Worm (Caenorhabditis elegans): Measurements from ENCODE around the gene Y38C1AA.12.
A peak's percentile ranks its signal among the peaks of the same experiment; 100 is the strongest.

The Y38C1AA.12 gene

ce11 chrIV:179700-180099 lies 12.4 kb upstream of the Y38C1AA.12 start:
- TF ChIP-seq ceh-8 (GFP tag; optimal IDR thresholded peaks at IDR 0.05) (no peak), efl-1 (optimal IDR thresholded peaks at IDR 0.05) (no peak), efl-1 (GFP tag; optimal IDR thresholded peaks at IDR 0.05 in 1 of 2) (peak in 1 of 2 experiments; percentile 90)

DNA sequence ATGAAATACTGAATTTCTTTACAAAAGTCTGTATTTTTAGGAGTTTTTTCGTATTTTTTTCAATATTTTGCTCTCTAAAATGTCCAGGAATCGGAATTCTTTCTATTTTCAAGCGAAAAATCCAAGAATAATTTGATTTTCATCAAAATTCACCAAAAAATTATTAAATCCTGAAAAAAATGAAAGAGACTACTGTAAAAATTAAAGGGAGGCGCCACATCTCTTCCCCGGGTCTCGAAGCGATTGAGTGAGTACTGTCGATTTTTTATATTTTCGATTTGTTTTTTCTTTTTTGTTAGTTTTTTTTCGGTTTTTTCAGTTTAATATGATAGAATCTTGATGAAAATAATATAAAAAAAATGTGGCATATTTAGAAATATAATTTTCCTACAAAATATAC lies 8.5 kb upstream of the Y38C1AA.12 start:
- TF ChIP-seq nhr-76 (tag; optimal IDR thresholded peaks at IDR 0.05) (no peak), snu-23 (GFP tag; optimal IDR thresholded peaks at IDR 0.05) (no peak), Y116A8C.19 (tag; optimal IDR thresholded peaks at IDR 0.05; ENCODE audit: borderline replicate concordance) (no peak), snpc-4 (tag; optimal IDR thresholded peaks at IDR 0.05) (no peak), hlh-17 (GFP tag; optimal IDR thresholded peaks at IDR 0.05; ENCODE audit: borderline replicate concordance) (no peak), ama-1 (optimal IDR thresholded peaks at IDR 0.05) (no peak), lin-14 (GFP tag; optimal IDR thresholded peaks at IDR 0.05) (no peak), dpl-1 (GFP tag; optimal IDR thresholded peaks at IDR 0.05) (no peak), F16B12.6 (tag; optimal IDR thresholded peaks at IDR 0.05) (no peak), fos-1 (tag; optimal IDR thresholded peaks at IDR 0.05) (no peak), alr-1 (tag; optimal IDR thresholded peaks at IDR 0.05; ENCODE audit: borderline replicate concordance) (no peak), ceh-90 (tag; optimal IDR thresholded peaks at IDR 0.05) (no peak), isw-1 (GFP tag; IDR thresholded peaks at IDR 0.05) (no peak)

- TF ChIP-seq sox-4 (tag; optimal IDR thresholded peaks at IDR 0.05): no peak
- no peak for TF ChIP-seq ztf-11 (tag; optimal IDR thresholded peaks at IDR 0.05)
- no peak for TF ChIP-seq lin-14 (GFP tag; optimal IDR thresholded peaks at IDR 0.05)
- no peak for TF ChIP-seq dsc-1 (tag; optimal IDR thresholded peaks at IDR 0.05)
- no peak for TF ChIP-seq pqm-1 (tag; optimal IDR thresholded peaks at IDR 0.05)
- no peak for TF ChIP-seq nhr-84 (tag; optimal IDR thresholded peaks at IDR 0.05)
Measured at ce11 chrIV:184184-184583, 7.9 kb upstream of the Y38C1AA.12 start, which contains the start of gene pnc-1. Gene pnc-1, plus strand, starts transcription at chrIV:184484.

- TF ChIP-seq nhr-71 (tag; optimal IDR thresholded peaks at IDR 0.05): peak; percentile 46
- TF ChIP-seq nhr-47 (tag; optimal IDR thresholded peaks at IDR 0.05): peak; percentile 2
- TF ChIP-seq ceh-8 (GFP tag; optimal IDR thresholded peaks at IDR 0.05): no peak
- TF ChIP-seq fkh-8 (tag; optimal IDR thresholded peaks at IDR 0.05): peak; percentile 72
- TF ChIP-seq irx-1 (tag; optimal IDR thresholded peaks at IDR 0.05): no peak
- no peak for TF ChIP-seq dsc-1 (tag; optimal IDR thresholded peaks at IDR 0.05)
- no peak for TF ChIP-seq efl-1 (optimal IDR thresholded peaks at IDR 0.05)
- no peak for TF ChIP-seq efl-1 (GFP tag; optimal IDR thresholded peaks at IDR 0.05 in 1 of 2)
- peak; percentile 49 for TF ChIP-seq lin-14 (GFP tag; optimal IDR thresholded peaks at IDR 0.05)
- no peak for TF ChIP-seq unc-86 (tag; optimal IDR thresholded peaks at IDR 0.05)
- no peak for TF ChIP-seq unc-98 (GFP tag; IDR thresholded peaks at IDR 0.05)
- peak in 1 of 2 experiments; percentile 14 for TF ChIP-seq lsy-2 (tag; optimal IDR thresholded peaks at IDR 0.05)
- TF ChIP-seq mep-1 (tag; optimal IDR thresholded peaks at IDR 0.05): peak; percentile 38
- no peak for TF ChIP-seq unc-30 (tag; optimal IDR thresholded peaks at IDR 0.05)
- peak in 1 of 3 experiments; percentile 23 for TF ChIP-seq ceh-82 (tag; optimal IDR thresholded peaks at IDR 0.05)
Measured at ce11 chrIV:186110-186509, 5.9 kb upstream of the Y38C1AA.12 start.

ce11 chrIV:187336-187735 lies 4.7 kb upstream of the Y38C1AA.12 start:
- TF ChIP-seq elt-2 (tag; optimal IDR thresholded peaks at IDR 0.05) (peak; percentile 5), sptf-1 (tag; optimal IDR thresholded peaks at IDR 0.05) (no peak)

DNA sequence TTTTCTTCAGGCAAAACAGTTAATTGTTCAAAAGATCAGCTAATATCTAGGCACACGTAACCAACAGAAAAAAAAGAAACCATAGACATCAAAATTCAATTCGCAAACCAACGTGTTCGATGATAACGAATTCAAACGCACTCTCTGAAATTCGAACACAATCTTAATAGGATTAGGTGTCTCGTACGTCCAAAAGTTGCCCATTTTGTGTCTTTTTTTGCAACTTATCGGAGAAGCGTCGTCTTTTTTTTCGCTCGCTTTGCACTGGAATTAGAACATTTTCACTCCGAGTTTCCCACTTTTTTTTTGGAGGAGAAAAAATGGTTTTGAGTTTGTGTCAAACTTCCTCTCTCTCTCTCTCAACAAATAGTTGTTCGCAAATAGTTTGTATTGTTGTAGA lies 3.0 kb upstream of the Y38C1AA.12 start:
- TF ChIP-seq fos-1 (tag; optimal IDR thresholded peaks at IDR 0.05) (no peak), unc-30 (tag; optimal IDR thresholded peaks at IDR 0.05) (no peak), ceh-82 (tag; optimal IDR thresholded peaks at IDR 0.05) (no peak)
